Worm (Caenorhabditis elegans) whole organism, L3 larva: ENCODE results near the gene cah-4.

Experiments used
- nhr-11 ChIP-seq: fragments of 150-350 bp; optimal IDR thresholded peaks from 2 replicates; lab custom pipeline; 2014; ENCODE audit warnings: missing biosample characterization, missing genetic modification characterization
- nhr-77 ChIP-seq: fragments of 150-350 bp; optimal IDR thresholded peaks from 2 replicates; lab custom pipeline; 2014; ENCODE audit warnings: missing biosample characterization, missing genetic modification characterization

- TF ChIP-seq nhr-11 (tag; lab: Kevin White, UChicago) (no peak), nhr-77 (tag; lab: Kevin White, UChicago) (no peak)
These were observed 42.5 kb downstream of the cah-4 start, which contains the start of gene unc-84 for ce11 chrX:13584725-13585371.
